Worm (Caenorhabditis elegans) whole organism, late embryonic: ENCODE results near the gene fbxc-24.

Source experiments
- K09A11.1 ChIP-seq: sonication (generic microtip); optimal IDR thresholded peaks from 2 replicates; lab custom pipeline; 2017; ENCODE audit warnings: antibody characterized with exemption, mild to moderate bottlenecking, missing genetic modification characterization, missing compliant biosample characterization; ENCODE audit not compliant: insufficient read depth
- ama-1 ChIP-seq: fragments of 150-350 bp; optimal IDR thresholded peaks from 2 replicates; lab custom pipeline; 2014
- dmd-4 ChIP-seq: sonication (generic microtip); optimal IDR thresholded peaks from 2 replicates; lab custom pipeline; 2016; ENCODE audit warnings: borderline replicate concordance, missing genetic modification characterization, missing compliant biosample characterization
- elt-2 ChIP-seq: sonication (generic microtip); optimal IDR thresholded peaks from 2 replicates; lab custom pipeline; 2016; ENCODE audit warnings: missing genetic modification reagents, missing genetic modification characterization, missing compliant biosample characterization
- pha-4 ChIP-seq: fragments of 150-350 bp; optimal IDR thresholded peaks from 2 replicates; lab custom pipeline; 2018; ENCODE audit warnings: missing biosample characterization, missing genetic modification reagents, missing genetic modification characterization

ce11 chrII:923521-923920, 14.1 kb upstream of the fbxc-24 start, which contains the start of gene fbxc-28:
- TF ChIP-seq dmd-4 (no peak), elt-2 (tag; lab: Kevin White, UChicago) (no peak), K09A11.1 (tag; lab: Kevin White, UChicago) (no peak), ama-1 (no peak), pha-4 (tag; lab: Kevin White, UChicago) (no peak)
